Fruit fly (Drosophila melanogaster) whole organism, embryonic: ENCODE results near the gene Cdc37.

Source experiments
- Antp ChIP-seq: fragments of 200-800 bp; sonication (Bioruptor generic); optimal IDR thresholded peaks from 3 replicates; lab custom pipeline; 2016; ENCODE audit warnings: missing biosample characterization, missing genetic modification characterization
- CG10462 ChIP-seq: fragments of 200-800 bp; sonication (Bioruptor generic); optimal IDR thresholded peaks from 2 replicates; lab custom pipeline; 2016; ENCODE audit warnings: missing biosample characterization, missing genetic modification characterization
- CG11085 ChIP-seq: fragments of 200-800 bp; sonication (Bioruptor generic); IDR thresholded peaks from 2 replicates; pipeline ENCODE4 v1.3.6; 2022; ENCODE audit warnings: missing biosample characterization, missing genetic modification characterization
- CG11695 ChIP-seq: fragments of 200-800 bp; sonication (Bioruptor generic); IDR thresholded peaks from 3 replicates; pipeline ENCODE4 v1.3.6; 2022; ENCODE audit warnings: missing biosample characterization, missing genetic modification characterization
- CG15601 ChIP-seq: fragments of 200-800 bp; sonication (Bioruptor generic); optimal IDR thresholded peaks from 3 replicates; lab custom pipeline; 2019; ENCODE audit warnings: missing biosample characterization, mild to moderate bottlenecking, missing genetic modification characterization, moderate library complexity
- CG1603 ChIP-seq: fragments of 200-800 bp; sonication (Bioruptor generic); optimal IDR thresholded peaks from 2 replicates; lab custom pipeline; 2019; ENCODE audit warnings: missing biosample characterization, mild to moderate bottlenecking, missing genetic modification characterization, moderate library complexity
- CG30020 ChIP-seq: fragments of 200-800 bp; optimal IDR thresholded peaks from 2 replicates; lab custom pipeline; 2019; ENCODE audit warnings: missing biosample characterization, mild to moderate bottlenecking, missing genetic modification characterization, moderate library complexity
- CG3163 ChIP-seq: fragments of 200-800 bp; sonication (Bioruptor generic); optimal IDR thresholded peaks from 3 replicates; lab custom pipeline; 2016; ENCODE audit warnings: missing biosample characterization, missing genetic modification characterization
- CG3407 ChIP-seq: fragments of 200-800 bp; sonication (Bioruptor generic); optimal IDR thresholded peaks from 2 replicates; lab custom pipeline; 2018; ENCODE audit warnings: missing biosample characterization, mild to moderate bottlenecking, missing genetic modification characterization
- CG5953 ChIP-seq: fragments of 200-800 bp; sonication (Bioruptor generic); IDR thresholded peaks from 2 replicates; pipeline ENCODE4 v1.3.6; 2022; ENCODE audit warnings: missing biosample characterization, missing genetic modification characterization
- CG6254 ChIP-seq: fragments of 200-800 bp; sonication (Bioruptor generic); optimal IDR thresholded peaks from 3 replicates; lab custom pipeline; 2017; ENCODE audit warnings: mild to moderate bottlenecking, missing biosample characterization, missing genetic modification reagents, missing genetic modification characterization
- CG6854 ChIP-seq: fragments of 200-800 bp; sonication (Bioruptor generic); optimal IDR thresholded peaks from 3 replicates; lab custom pipeline; 2017; ENCODE audit warnings: missing biosample characterization, mild to moderate bottlenecking, missing genetic modification characterization
- CG7556 ChIP-seq: fragments of 200-800 bp; sonication (Bioruptor generic); optimal IDR thresholded peaks from 2 replicates; lab custom pipeline; 2017; ENCODE audit warnings: missing biosample characterization, mild to moderate bottlenecking, missing genetic modification characterization
- CG7745 ChIP-seq: fragments of 200-800 bp; sonication (Bioruptor generic); optimal IDR thresholded peaks from 2 replicates; lab custom pipeline; 2018; ENCODE audit warnings: missing biosample characterization, mild to moderate bottlenecking, missing genetic modification characterization, moderate library complexity
- CG8290 ChIP-seq, 3 experiments: fragments of 200-800 bp; sonication (Bioruptor generic); optimal IDR thresholded peaks; 2 replicates each; lab custom pipeline; 2016 to 2019; ENCODE audit warnings: missing biosample characterization in 3 of 3, missing genetic modification characterization in 3 of 3, mild to moderate bottlenecking in 2 of 3, moderate library complexity in 1 of 3
- CG8359 ChIP-seq: fragments of 200-800 bp; sonication (Bioruptor generic); optimal IDR thresholded peaks from 2 replicates; lab custom pipeline; 2017; ENCODE audit warnings: missing biosample characterization, mild to moderate bottlenecking, missing genetic modification characterization, borderline replicate concordance
- CG8924 ChIP-seq: fragments of 200-800 bp; optimal IDR thresholded peaks from 3 replicates; lab custom pipeline; 2019; ENCODE audit warnings: missing biosample characterization, mild to moderate bottlenecking, missing genetic modification characterization, moderate library complexity
- CG9215 ChIP-seq: fragments of 200-800 bp; sonication (Bioruptor generic); IDR thresholded peaks from 2 replicates; pipeline ENCODE4 v1.3.6; 2022; ENCODE audit warnings: missing biosample characterization, missing genetic modification characterization
- Chrac-16 ChIP-seq: fragments of 200-800 bp; sonication (Bioruptor generic); optimal IDR thresholded peaks from 3 replicates; lab custom pipeline; 2016; ENCODE audit warnings: missing biosample characterization, missing genetic modification characterization
- CkIIα-i1 ChIP-seq: fragments of 200-800 bp; sonication (Bioruptor generic); IDR thresholded peaks from 2 replicates; pipeline ENCODE4 v1.3.6; 2022; ENCODE audit warnings: missing biosample characterization, missing genetic modification characterization
- CoRest ChIP-seq: fragments of 200-800 bp; sonication (Bioruptor generic); optimal IDR thresholded peaks from 3 replicates; lab custom pipeline; 2018; ENCODE audit warnings: missing biosample characterization, mild to moderate bottlenecking, missing genetic modification characterization, moderate library complexity
- Dbx ChIP-seq: fragments of 200-800 bp; sonication (Bioruptor generic); IDR thresholded peaks from 3 replicates; pipeline ENCODE4 v1.3.6; 2022; ENCODE audit warnings: missing biosample characterization, missing genetic modification characterization
- Dll ChIP-seq: fragments of 200-800 bp; sonication (Bioruptor generic); IDR thresholded peaks from 4 replicates; pipeline ENCODE4 v1.3.6; 2022; ENCODE audit warnings: missing biosample characterization, missing genetic modification characterization; ENCODE audit not compliant: partially characterized antibody
- Eip74EF ChIP-seq, 2 experiments: fragments of 200-800 bp in 1 of 2; fragments of >200 bp in 1 of 2; sonication (Bioruptor generic) in 1 of 2; optimal IDR thresholded peaks; 2 replicates each; lab custom pipeline; 2017 to 2019; ENCODE audit warnings: missing biosample characterization in 2 of 2, missing genetic modification characterization in 2 of 2, mild to moderate bottlenecking in 1 of 2, moderate library complexity in 1 of 2
- Hmr ChIP-seq: fragments of 200-800 bp; sonication (Bioruptor generic); optimal IDR thresholded peaks from 3 replicates; lab custom pipeline; 2017; ENCODE audit warnings: mild to moderate bottlenecking, missing biosample characterization, missing genetic modification reagents, missing genetic modification characterization
- Hr51 ChIP-seq, 2 experiments: fragments of 200-800 bp; sonication (Bioruptor generic); optimal IDR thresholded peaks; 2 replicates in 1 of 2; 3 replicates in 1 of 2; lab custom pipeline; 2016 to 2018; ENCODE audit warnings: missing biosample characterization in 2 of 2, missing genetic modification characterization in 2 of 2, mild to moderate bottlenecking in 1 of 2, moderate library complexity in 1 of 2
- Meics ChIP-seq: fragments of 200-800 bp; sonication (Bioruptor generic); optimal IDR thresholded peaks from 2 replicates; lab custom pipeline; 2017; ENCODE audit warnings: missing biosample characterization, mild to moderate bottlenecking, missing genetic modification characterization
- Nf-YA ChIP-seq: fragments of 200-800 bp; sonication (Bioruptor generic); IDR thresholded peaks from 2 replicates; pipeline ENCODE4 v1.3.6; 2022; ENCODE audit warnings: missing biosample characterization, missing genetic modification characterization
- Scr ChIP-seq: fragments of 200-800 bp; sonication (Bioruptor generic); IDR thresholded peaks from 2 replicates; pipeline ENCODE4 v1.3.6; 2022; ENCODE audit warnings: missing biosample characterization, missing genetic modification characterization; ENCODE audit not compliant: partially characterized antibody
- Trl ChIP-seq, 3 experiments: fragments of >200 bp in 2 of 3; fragments of 200-800 bp in 1 of 3; sonication (Bioruptor generic) in 1 of 3; optimal IDR thresholded peaks; 2 replicates in 1 of 3; 3 replicates in 2 of 3; lab custom pipeline; 2016 to 2017; ENCODE audit warnings: missing biosample characterization in 1 of 3, missing genetic modification characterization in 1 of 3
- Xrp1 ChIP-seq: fragments of 200-800 bp; sonication (Bioruptor generic); IDR thresholded peaks from 2 replicates; pipeline ENCODE4 v1.3.6; 2022; ENCODE audit warnings: missing biosample characterization, missing genetic modification characterization
- ato ChIP-seq: fragments of 200-800 bp; sonication (Bioruptor generic); IDR thresholded peaks from 2 replicates; pipeline ENCODE4 v1.3.6; 2022; ENCODE audit warnings: missing biosample characterization, missing genetic modification characterization; ENCODE audit not compliant: partially characterized antibody
- bbx ChIP-seq: fragments of 200-800 bp; sonication (Bioruptor generic); IDR thresholded peaks from 2 replicates; pipeline ENCODE4 v1.3.6; 2022; ENCODE audit warnings: missing biosample characterization, missing genetic modification characterization; ENCODE audit not compliant: partially characterized antibody
- cato ChIP-seq: fragments of 200-800 bp; sonication (Bioruptor generic); optimal IDR thresholded peaks from 2 replicates; lab custom pipeline; 2016; ENCODE audit warnings: missing biosample characterization, missing genetic modification characterization, borderline replicate concordance
- chm ChIP-seq: fragments of 200-800 bp; sonication (Bioruptor generic); IDR thresholded peaks from 2 replicates; pipeline ENCODE4 v1.3.6; 2022; ENCODE audit warnings: missing biosample characterization, missing genetic modification characterization
- ci ChIP-seq: fragments of 200-800 bp; sonication (Bioruptor generic); IDR thresholded peaks from 3 replicates; pipeline ENCODE4 v1.3.6; 2022; ENCODE audit warnings: missing biosample characterization, missing genetic modification characterization
- dpn ChIP-seq, 2 experiments: fragments of 200-800 bp; sonication (Bioruptor generic); optimal IDR thresholded peaks; 3 replicates each; lab custom pipeline; 2016; ENCODE audit warnings: missing biosample characterization in 2 of 2, missing genetic modification characterization in 2 of 2
- eve ChIP-seq, 2 experiments: fragments of >200 bp; optimal IDR thresholded peaks; 2 replicates each; lab custom pipeline; 2017; ENCODE audit warnings: missing biosample characterization in 2 of 2, missing genetic modification characterization in 2 of 2
- ftz-f1 ChIP-seq: fragments of 200-800 bp; sonication (Bioruptor generic); optimal IDR thresholded peaks from 2 replicates; lab custom pipeline; 2016; ENCODE audit warnings: missing biosample characterization, missing genetic modification characterization
- hth ChIP-seq: fragments of >200 bp; optimal IDR thresholded peaks from 2 replicates; lab custom pipeline; 2017; ENCODE audit warnings: inconsistent platforms
- ind ChIP-seq: fragments of 200-800 bp; sonication (Bioruptor generic); optimal IDR thresholded peaks from 3 replicates; lab custom pipeline; 2016; ENCODE audit warnings: missing biosample characterization, missing genetic modification characterization
- jumu ChIP-seq: fragments of 200-800 bp; sonication (Bioruptor generic); optimal IDR thresholded peaks from 3 replicates; lab custom pipeline; 2016; ENCODE audit warnings: missing biosample characterization, missing genetic modification characterization
- p53 ChIP-seq: fragments of 200-800 bp; sonication (Bioruptor generic); optimal IDR thresholded peaks from 2 replicates; lab custom pipeline; 2016; ENCODE audit warnings: missing biosample characterization, missing genetic modification characterization
- peb ChIP-seq: fragments of 200-800 bp; sonication (Bioruptor generic); IDR thresholded peaks from 2 replicates; pipeline ENCODE4 v1.3.6; 2022; ENCODE audit warnings: missing biosample characterization, missing genetic modification characterization
- pho ChIP-seq: fragments of 200-800 bp; sonication (Bioruptor generic); optimal IDR thresholded peaks from 2 replicates; lab custom pipeline; 2016; ENCODE audit warnings: missing biosample characterization, missing genetic modification characterization
- prd ChIP-seq, 3 experiments: fragments of >200 bp in 2 of 3; fragments of 200-800 bp in 1 of 3; sonication (Bioruptor generic) in 1 of 3; optimal IDR thresholded peaks in 2 of 3; IDR thresholded peaks in 1 of 3; 2 replicates in 2 of 3; 3 replicates in 1 of 3; pipeline versions ENCODE4 v1.3.6 to Lab custom; 2017 to 2022; ENCODE audit warnings: missing biosample characterization in 1 of 3, missing genetic modification characterization in 1 of 3
- sens-2 ChIP-seq: fragments of 200-800 bp; sonication (Bioruptor generic); IDR thresholded peaks from 2 replicates; pipeline ENCODE4 v1.3.6; 2022; ENCODE audit warnings: missing biosample characterization, missing genetic modification characterization
- sna ChIP-seq: fragments of 200-800 bp; sonication (Bioruptor generic); IDR thresholded peaks from 2 replicates; pipeline ENCODE4 v1.3.6; 2022; ENCODE audit warnings: missing biosample characterization, missing genetic modification characterization; ENCODE audit not compliant: partially characterized antibody
- wor ChIP-seq: fragments of 200-800 bp; sonication (Bioruptor generic); IDR thresholded peaks from 2 replicates; pipeline ENCODE4 v1.3.6; 2022; ENCODE audit warnings: missing biosample characterization, missing genetic modification characterization

The Cdc37 gene

DNA sequence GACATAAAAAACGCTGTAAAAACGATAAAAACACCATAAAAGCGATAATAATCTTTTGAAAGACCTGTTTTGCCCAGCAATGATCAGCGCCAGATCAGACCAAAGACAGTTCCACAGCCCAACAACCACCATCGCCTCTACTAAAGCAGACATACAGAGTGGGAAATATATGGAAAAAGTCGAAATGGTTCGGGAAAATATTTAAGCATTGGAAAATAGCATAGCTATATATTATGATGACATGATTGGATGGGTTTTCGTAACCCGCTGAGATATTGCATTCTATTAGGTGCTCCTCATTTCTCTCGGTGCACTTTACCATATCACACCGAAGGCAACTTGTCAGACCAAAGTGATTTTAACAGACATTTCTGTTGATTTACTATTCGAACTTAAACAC lies 13.4 kb downstream of the Cdc37 start (continued):
- TF ChIP-seq dpn (GFP tag; optimal IDR thresholded peaks at IDR 0.05; lab: Kevin White, UChicago) = peak; percentile 91 to 93
- TF ChIP-seq Trl (optimal IDR thresholded peaks at IDR 0.05; lab: Kevin White, UChicago) = no peak
- peak; percentile 91 for TF ChIP-seq Trl (GFP tag; optimal IDR thresholded peaks at IDR 0.05; lab: Kevin White, UChicago)
- TF ChIP-seq sens-2 (GFP tag; lab: Robert Waterston, UW) = peak; percentile 85
- TF ChIP-seq Dbx (GFP tag; lab: Robert Waterston, UW) = peak; percentile 89
- peak; percentile 65 for TF ChIP-seq CG15601 (tag; lab: Kevin White, UChicago)
- TF ChIP-seq CG9215 (GFP tag; lab: Robert Waterston, UW) = peak; percentile 82
- TF ChIP-seq CG8924 (tag; lab: Kevin White, UChicago) = peak; percentile 90
- TF ChIP-seq CG10462 (GFP tag; lab: Kevin White, UChicago) = peak; percentile 75
- TF ChIP-seq CG11085 (GFP tag; lab: Robert Waterston, UW) = peak; percentile 86
- TF ChIP-seq ci = peak; percentile 94
- TF ChIP-seq wor (GFP tag; lab: Robert Waterston, UW) = peak; percentile 70; the same call in 1 of the 2 replicates
- TF ChIP-seq CG3407 (GFP tag; lab: Kevin White, UChicago) = no peak
- peak; percentile 73 for TF ChIP-seq peb (GFP tag; lab: Robert Waterston, UW)
- no peak for TF ChIP-seq Dll
- no peak for TF ChIP-seq bbx (GFP tag; lab: Robert Waterston, UW)
- peak; percentile 87 for TF ChIP-seq Chrac-16
- TF ChIP-seq eve (GFP tag; optimal IDR thresholded peaks at IDR 0.05; lab: Kevin White, UChicago) = no peak
- peak; percentile 54 for TF ChIP-seq CG6254
- peak; percentile 93 for TF ChIP-seq Antp (GFP tag; lab: Kevin White, UChicago)
- no peak for TF ChIP-seq CG7745 (tag; lab: Kevin White, UChicago)
- TF ChIP-seq CG6854 = peak; percentile 73
- peak; percentile 78 to 91 for TF ChIP-seq Hr51 (GFP tag; optimal IDR thresholded peaks at IDR 0.05; lab: Kevin White, UChicago)
- peak; percentile 94 for TF ChIP-seq Xrp1 (GFP tag; lab: Robert Waterston, UW)
- peak; percentile 90 for TF ChIP-seq CoRest (tag; lab: Kevin White, UChicago)
- TF ChIP-seq CG11695 = peak; percentile 92
- no peak for TF ChIP-seq hth (lab: Kevin White, UChicago)
- TF ChIP-seq ind (GFP tag; lab: Kevin White, UChicago) = peak; percentile 91
- TF ChIP-seq CG30020 (tag; lab: Kevin White, UChicago) = peak; percentile 24
- peak; percentile 59 for TF ChIP-seq p53 (GFP tag; lab: Kevin White, UChicago)
- TF ChIP-seq ftz-f1 (GFP tag; lab: Kevin White, UChicago) = no peak
- peak; percentile 85 for TF ChIP-seq pho (GFP tag; lab: Kevin White, UChicago)
- TF ChIP-seq Hmr (GFP tag; lab: Kevin White, UChicago) = peak; percentile 87
- TF ChIP-seq CG7556 (GFP tag; lab: Kevin White, UChicago) = peak; percentile 85
- TF ChIP-seq CG3163 (GFP tag; lab: Kevin White, UChicago) = peak; percentile 67
- peak in 1 of 2 experiments; percentile 76 for TF ChIP-seq Eip74EF (GFP tag; optimal IDR thresholded peaks at IDR 0.05; lab: Kevin White, UChicago)
- TF ChIP-seq sna (GFP tag; lab: Robert Waterston, UW) = no peak
- TF ChIP-seq Nf-YA (GFP tag; lab: Robert Waterston, UW) = peak; percentile 83
- TF ChIP-seq Meics (GFP tag; lab: Kevin White, UChicago) = peak; percentile 89
- peak; percentile 89 for TF ChIP-seq jumu (GFP tag; lab: Kevin White, UChicago)
- no peak for TF ChIP-seq prd (optimal IDR thresholded peaks at IDR 0.05; lab: Kevin White, UChicago)
- peak; percentile 93 for TF ChIP-seq prd (GFP tag; IDR thresholded peaks at IDR 0.05; lab: Robert Waterston, UW)
- TF ChIP-seq CG8290 (GFP tag; optimal IDR thresholded peaks at IDR 0.05; lab: Kevin White, UChicago) = peak; percentile 72
- peak in 1 of 2 experiments; percentile 98 for TF ChIP-seq CG8290 (tag; optimal IDR thresholded peaks at IDR 0.05; lab: Kevin White, UChicago)
- TF ChIP-seq ato (GFP tag; lab: Robert Waterston, UW) = no peak
- TF ChIP-seq CG5953 (GFP tag; lab: Robert Waterston, UW) = peak; percentile 83
- TF ChIP-seq Scr (GFP tag; lab: Robert Waterston, UW) = no peak
- peak; percentile 57 for TF ChIP-seq cato (GFP tag; lab: Kevin White, UChicago)
- peak; percentile 75 for TF ChIP-seq CkIIα-i1 (GFP tag; lab: Robert Waterston, UW)
- no peak for TF ChIP-seq CG8359 (GFP tag; lab: Kevin White, UChicago)
- TF ChIP-seq chm (GFP tag; lab: Robert Waterston, UW) = peak; percentile 91
- TF ChIP-seq CG1603 = peak; percentile 95
